Worm (Caenorhabditis elegans): ENCODE results near the gene F55G1.15.

Gene F55G1.15

DNA sequence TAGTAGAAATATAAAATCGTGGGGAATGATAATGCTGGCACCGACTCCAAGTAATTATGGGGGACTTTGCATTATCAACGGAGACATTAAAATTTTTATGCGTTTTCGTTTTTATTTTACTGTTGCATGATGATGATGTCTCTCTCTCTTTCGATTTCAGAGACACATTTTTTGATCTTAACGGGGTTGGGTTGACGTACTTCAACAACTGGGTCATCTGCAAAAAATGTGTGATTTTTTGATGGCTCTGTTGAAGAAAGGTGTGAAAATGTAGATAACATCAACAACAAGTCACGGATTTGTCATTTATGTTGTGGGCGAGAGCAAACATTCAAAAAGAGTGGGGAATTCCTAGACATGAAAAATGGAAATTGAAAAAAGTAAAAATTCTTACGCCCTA is at the start of gene F55G1.15:
Gene F55G1.15 (minus strand): TSS at position 101 of the 400 bp plus-strand sequence.
- TF ChIP-seq nhr-102 (tag; optimal IDR thresholded peaks at IDR 0.05), result no peak
- peak; percentile 1 for TF ChIP-seq pqm-1 (tag; optimal IDR thresholded peaks at IDR 0.05)
- no peak for TF ChIP-seq ceh-82 (tag; optimal IDR thresholded peaks at IDR 0.05)
- TF ChIP-seq daf-16 (GFP tag; optimal IDR thresholded peaks at IDR 0.05), result no peak
- peak; percentile 20 for TF ChIP-seq daf-16 (tag; optimal IDR thresholded peaks at IDR 0.05)
- TF ChIP-seq dve-1 (tag; optimal IDR thresholded peaks at IDR 0.05; ENCODE audit: insufficient read depth), result peak; percentile 8
- peak; percentile 74 for TF ChIP-seq php-3 (GFP tag; IDR thresholded peaks at IDR 0.05)
- TF ChIP-seq dmd-6 (GFP tag; IDR thresholded peaks at IDR 0.05), result peak; percentile 39; the same call in 1 of the 2 replicates

DNA sequence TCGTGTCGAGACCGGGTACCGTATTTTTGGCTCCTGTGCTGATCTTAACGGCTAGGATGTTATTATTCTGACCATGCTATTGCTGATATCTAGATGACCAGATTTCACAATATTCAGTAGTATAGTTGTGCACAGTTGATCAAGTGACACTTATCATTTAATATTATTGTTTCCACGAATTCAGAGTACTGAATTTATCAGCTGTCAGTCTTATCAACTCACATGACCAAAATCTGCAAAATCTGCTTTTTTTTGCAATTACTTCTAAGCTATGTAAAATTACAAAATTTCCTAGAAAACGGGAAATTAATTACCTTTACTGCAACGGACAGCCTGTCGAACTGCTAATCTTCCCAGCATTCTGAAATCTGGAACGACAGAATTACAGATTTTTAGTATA is 49.2 kb upstream of the F55G1.15 start, which contains the start of gene pam-1:
Gene pam-1 (minus strand): TSS at position 368 of the 400 bp plus-strand sequence.
- TF ChIP-seq rbr-2 (tag; optimal IDR thresholded peaks at IDR 0.05) (no peak), T26A8.4 (GFP tag; IDR thresholded peaks at IDR 0.05) (no peak), zag-1 (tag; optimal IDR thresholded peaks at IDR 0.05) (no peak), nhr-77 (tag; optimal IDR thresholded peaks at IDR 0.05) (no peak), lin-15B (tag; optimal IDR thresholded peaks at IDR 0.05) (no peak), ceh-82 (tag; optimal IDR thresholded peaks at IDR 0.05) (no peak), ceh-44 (GFP tag; IDR thresholded peaks at IDR 0.05) (no peak), snpc-1.2 (GFP tag; IDR thresholded peaks at IDR 0.05) (no peak), dve-1 (tag; optimal IDR thresholded peaks at IDR 0.05; ENCODE audit: insufficient read depth) (peak; percentile 43), daf-16 (GFP tag; optimal IDR thresholded peaks at IDR 0.05) (no peak), daf-16 (tag; optimal IDR thresholded peaks at IDR 0.05) (peak; percentile 64), ceh-62 (tag; optimal IDR thresholded peaks at IDR 0.05) (no peak), tra-1 (GFP tag; IDR thresholded peaks at IDR 0.05) (no peak), ceh-28 (tag; optimal IDR thresholded peaks at IDR 0.05) (no peak), skn-1 (tag; optimal IDR thresholded peaks at IDR 0.05) (no peak), lir-3 (tag; optimal IDR thresholded peaks at IDR 0.05) (no peak), sdz-12 (GFP tag; optimal IDR thresholded peaks at IDR 0.05) (no peak), nhr-42 (GFP tag; IDR thresholded peaks at IDR 0.05) (no peak), cey-2 (tag; optimal IDR thresholded peaks at IDR 0.05; ENCODE audit: borderline replicate concordance, insufficient read depth) (no peak), spr-1 (tag; optimal IDR thresholded peaks at IDR 0.05) (no peak), attf-4 (tag; optimal IDR thresholded peaks at IDR 0.05) (no peak), mdt-29 (GFP tag; IDR thresholded peaks at IDR 0.05) (no peak), zfp-3 (GFP tag; conservative IDR thresholded peaks at IDR 0.05) (no peak), egl-27 (tag; optimal IDR thresholded peaks at IDR 0.05) (no peak), dmd-8 (GFP tag; IDR thresholded peaks at IDR 0.05) (no peak), daf-19 (GFP tag; conservative IDR thresholded peaks at IDR 0.05) (no peak), mdl-1 (tag; optimal IDR thresholded peaks at IDR 0.05) (no peak), unc-62 (GFP tag; optimal IDR thresholded peaks at IDR 0.05 in 1 of 2) (no peak), unc-62 (tag; optimal IDR thresholded peaks at IDR 0.05) (no peak), F49E8.2 (tag; optimal IDR thresholded peaks at IDR 0.05; ENCODE audit: borderline replicate concordance) (peak; percentile 49), D1046.2 (GFP tag; IDR thresholded peaks at IDR 0.05) (no peak), gei-8 (GFP tag; optimal IDR thresholded peaks at IDR 0.05) (no peak), ama-1 (optimal IDR thresholded peaks at IDR 0.05) (no peak), hlh-11 (tag; optimal IDR thresholded peaks at IDR 0.05) (peak; percentile 3), T20F7.1 (GFP tag; optimal IDR thresholded peaks at IDR 0.05) (no peak), spr-3 (GFP tag; optimal IDR thresholded peaks at IDR 0.05) (no peak), php-3 (GFP tag; IDR thresholded peaks at IDR 0.05) (0 out of 2 replicates have a peak, but pooled peaks have one; percentile 29), F44E2.7 (GFP tag; IDR thresholded peaks at IDR 0.05) (no peak), fkh-10 (GFP tag; optimal IDR thresholded peaks at IDR 0.05) (no peak), nhr-237 (tag; optimal IDR thresholded peaks at IDR 0.05) (no peak), lim-7 (GFP tag; IDR thresholded peaks at IDR 0.05) (no peak), egl-43 (GFP tag; IDR thresholded peaks at IDR 0.05) (no peak), hlh-30 (tag; optimal IDR thresholded peaks at IDR 0.05; ENCODE audit: insufficient read depth) (no peak), pha-4 (GFP tag; IDR thresholded peaks at IDR 0.05) (no peak), pha-4 (tag; optimal IDR thresholded peaks at IDR 0.05) (no peak), ZK337.2 (GFP tag; IDR thresholded peaks at IDR 0.05) (no peak), madf-5 (GFP tag; IDR thresholded peaks at IDR 0.05) (no peak)
